Fruit fly (Drosophila melanogaster) whole organism, embryonic: ENCODE data around the gene CG7370.

ENCODE experiments used
- Antp ChIP-seq: fragments of 200-800 bp; sonication (Bioruptor generic); optimal IDR thresholded peaks from 3 replicates; lab custom pipeline; 2016; ENCODE audit warnings: missing biosample characterization, missing genetic modification characterization
- CG10267 ChIP-seq: fragments of 200-800 bp; sonication (Bioruptor generic); optimal IDR thresholded peaks from 2 replicates; lab custom pipeline; 2018; ENCODE audit warnings: missing biosample characterization, mild to moderate bottlenecking, missing genetic modification characterization, moderate library complexity
- CG10565 ChIP-seq: fragments of 200-800 bp; sonication (Bioruptor generic); optimal IDR thresholded peaks from 3 replicates; lab custom pipeline; 2016; ENCODE audit warnings: missing biosample characterization, mild to moderate bottlenecking, missing genetic modification characterization
- CG11398 ChIP-seq: fragments of 200-800 bp; sonication (Bioruptor generic); optimal IDR thresholded peaks from 2 replicates; lab custom pipeline; 2016; ENCODE audit warnings: missing biosample characterization, missing genetic modification characterization
- CG11560 ChIP-seq: fragments of 200-800 bp; sonication (Bioruptor generic); IDR thresholded peaks from 3 replicates; pipeline ENCODE4 v1.3.6; 2022; ENCODE audit warnings: missing biosample characterization, missing genetic modification characterization
- CG12155 ChIP-seq: fragments of 200-800 bp; sonication (Bioruptor generic); optimal IDR thresholded peaks from 3 replicates; lab custom pipeline; 2016; ENCODE audit warnings: missing biosample characterization, missing genetic modification characterization
- CG13296 ChIP-seq: fragments of 200-800 bp; sonication (Bioruptor generic); optimal IDR thresholded peaks from 3 replicates; lab custom pipeline; 2018; ENCODE audit warnings: missing biosample characterization, mild to moderate bottlenecking, missing genetic modification characterization
- CG14014 ChIP-seq: fragments of 200-800 bp; sonication (Bioruptor generic); IDR thresholded peaks from 2 replicates; pipeline ENCODE4 v1.3.6; 2022; ENCODE audit warnings: missing biosample characterization, missing genetic modification characterization
- CG15073 ChIP-seq: fragments of 200-800 bp; sonication (Bioruptor generic); optimal IDR thresholded peaks from 2 replicates; lab custom pipeline; 2016; ENCODE audit warnings: missing biosample characterization, missing genetic modification characterization
- CG18476 ChIP-seq: fragments of 200-800 bp; sonication (Bioruptor generic); optimal IDR thresholded peaks from 2 replicates; lab custom pipeline; 2016; ENCODE audit warnings: missing biosample characterization, mild to moderate bottlenecking, missing genetic modification characterization
- CG30020 ChIP-seq: fragments of 200-800 bp; optimal IDR thresholded peaks from 2 replicates; lab custom pipeline; 2019; ENCODE audit warnings: missing biosample characterization, mild to moderate bottlenecking, missing genetic modification characterization, moderate library complexity
- CG3407 ChIP-seq: fragments of 200-800 bp; sonication (Bioruptor generic); optimal IDR thresholded peaks from 2 replicates; lab custom pipeline; 2018; ENCODE audit warnings: missing biosample characterization, mild to moderate bottlenecking, missing genetic modification characterization
- CG3726 ChIP-seq: fragments of 200-800 bp; sonication (Bioruptor generic); IDR thresholded peaks from 3 replicates; pipeline ENCODE4, ENCODE4 v1.3.6; 2022; ENCODE audit warnings: missing biosample characterization, missing genetic modification characterization
- CG42726 ChIP-seq: fragments of 200-800 bp; sonication (Bioruptor generic); IDR thresholded peaks from 2 replicates; pipeline ENCODE4 v1.3.6; 2022; ENCODE audit warnings: missing biosample characterization, missing genetic modification characterization; ENCODE audit not compliant: partially characterized antibody
- CG4617 ChIP-seq: fragments of 200-800 bp; sonication (Bioruptor generic); optimal IDR thresholded peaks from 3 replicates; lab custom pipeline; 2016; ENCODE audit warnings: missing biosample characterization, missing genetic modification characterization, borderline replicate concordance
- CG5953 ChIP-seq: fragments of 200-800 bp; sonication (Bioruptor generic); IDR thresholded peaks from 2 replicates; pipeline ENCODE4 v1.3.6; 2022; ENCODE audit warnings: missing biosample characterization, missing genetic modification characterization
- CG7987 ChIP-seq: fragments of 200-800 bp; sonication (Bioruptor generic); optimal IDR thresholded peaks from 2 replicates; lab custom pipeline; 2018; ENCODE audit warnings: missing biosample characterization, mild to moderate bottlenecking, missing genetic modification characterization, moderate library complexity
- CG9876 ChIP-seq: fragments of 200-800 bp; sonication (Bioruptor generic); optimal IDR thresholded peaks from 2 replicates; lab custom pipeline; 2016; ENCODE audit warnings: missing biosample characterization, missing genetic modification characterization
- D19B ChIP-seq: fragments of 200-800 bp; sonication (Bioruptor generic); optimal IDR thresholded peaks from 2 replicates; lab custom pipeline; 2017; ENCODE audit warnings: missing biosample characterization, mild to moderate bottlenecking, missing genetic modification characterization
- Dbx ChIP-seq: fragments of 200-800 bp; sonication (Bioruptor generic); IDR thresholded peaks from 3 replicates; pipeline ENCODE4 v1.3.6; 2022; ENCODE audit warnings: missing biosample characterization, missing genetic modification characterization
- Dek ChIP-seq: fragments of 200-800 bp; sonication (Bioruptor generic); optimal IDR thresholded peaks from 3 replicates; lab custom pipeline; 2019; ENCODE audit warnings: missing biosample characterization, mild to moderate bottlenecking, missing genetic modification characterization, moderate library complexity
- ERR ChIP-seq: fragments of 200-800 bp; sonication (Bioruptor generic); optimal IDR thresholded peaks from 2 replicates; lab custom pipeline; 2016; ENCODE audit warnings: missing biosample characterization, missing genetic modification characterization
- Hmr ChIP-seq: fragments of 200-800 bp; sonication (Bioruptor generic); optimal IDR thresholded peaks from 3 replicates; lab custom pipeline; 2017; ENCODE audit warnings: mild to moderate bottlenecking, missing biosample characterization, missing genetic modification reagents, missing genetic modification characterization
- Hr3 ChIP-seq: fragments of 200-800 bp; sonication (Bioruptor generic); optimal IDR thresholded peaks from 3 replicates; lab custom pipeline; 2016; ENCODE audit warnings: missing biosample characterization, missing genetic modification characterization
- Hr39 ChIP-seq: fragments of >200 bp; optimal IDR thresholded peaks from 2 replicates; lab custom pipeline; 2017
- Kr ChIP-seq: fragments of 200-800 bp; sonication (Bioruptor generic); optimal IDR thresholded peaks from 2 replicates; lab custom pipeline; 2017; ENCODE audit warnings: missing biosample characterization, mild to moderate bottlenecking, missing genetic modification characterization
- Lim3 ChIP-seq: fragments of 200-800 bp; sonication (Bioruptor generic); IDR thresholded peaks from 2 replicates; pipeline ENCODE4 v1.3.6; 2022; ENCODE audit warnings: missing biosample characterization, missing genetic modification characterization
- Meics ChIP-seq: fragments of 200-800 bp; sonication (Bioruptor generic); optimal IDR thresholded peaks from 2 replicates; lab custom pipeline; 2017; ENCODE audit warnings: missing biosample characterization, mild to moderate bottlenecking, missing genetic modification characterization
- Neu2 ChIP-seq: fragments of 200-800 bp; sonication (Bioruptor generic); optimal IDR thresholded peaks from 3 replicates; lab custom pipeline; 2016; ENCODE audit warnings: missing biosample characterization, missing genetic modification characterization, borderline replicate concordance
- bab2 ChIP-seq: fragments of 200-800 bp; sonication (Bioruptor generic); optimal IDR thresholded peaks from 2 replicates; lab custom pipeline; 2016; ENCODE audit warnings: missing biosample characterization, missing genetic modification characterization
- gcm2 ChIP-seq: fragments of 200-800 bp; sonication (Bioruptor generic); optimal IDR thresholded peaks from 2 replicates; lab custom pipeline; 2016; ENCODE audit warnings: missing biosample characterization, missing genetic modification characterization
- gsb-n ChIP-seq: fragments of 200-800 bp; sonication (Bioruptor generic); optimal IDR thresholded peaks from 3 replicates; lab custom pipeline; 2018; ENCODE audit warnings: missing biosample characterization, mild to moderate bottlenecking, missing genetic modification characterization
- gt ChIP-seq: fragments of 200-800 bp; sonication (Bioruptor generic); IDR thresholded peaks from 2 replicates; pipeline ENCODE4 v1.3.6; 2022; ENCODE audit warnings: missing biosample characterization, missing genetic modification characterization
- h ChIP-seq: fragments of >200 bp; optimal IDR thresholded peaks from 2 replicates; lab custom pipeline; 2017
- kay ChIP-seq: fragments of 200-800 bp; sonication (Bioruptor generic); optimal IDR thresholded peaks from 2 replicates; lab custom pipeline; 2016; ENCODE audit warnings: missing biosample characterization, missing genetic modification characterization
- ken ChIP-seq: fragments of 200-800 bp; sonication (Bioruptor generic); IDR thresholded peaks from 3 replicates; pipeline ENCODE4 v1.3.6; 2022; ENCODE audit warnings: missing biosample characterization, missing genetic modification characterization
- lmd ChIP-seq: fragments of 200-800 bp; sonication (Bioruptor generic); IDR thresholded peaks from 2 replicates; pipeline ENCODE4 v1.3.6; 2022; ENCODE audit warnings: missing biosample characterization, missing genetic modification characterization
- luna ChIP-seq: fragments of 200-800 bp; sonication (Bioruptor generic); optimal IDR thresholded peaks from 2 replicates; lab custom pipeline; 2016; ENCODE audit warnings: missing biosample characterization, missing genetic modification characterization
- mld ChIP-seq: fragments of 200-800 bp; sonication (Bioruptor generic); IDR thresholded peaks from 3 replicates; pipeline ENCODE4 v1.3.6; 2022; ENCODE audit warnings: missing biosample characterization, missing genetic modification characterization; ENCODE audit not compliant: partially characterized antibody
- org-1 ChIP-seq: fragments of 200-800 bp; sonication (Bioruptor generic); optimal IDR thresholded peaks from 2 replicates; lab custom pipeline; 2017; ENCODE audit warnings: missing biosample characterization, missing genetic modification characterization
- pb ChIP-seq: fragments of 200-800 bp; sonication (Bioruptor generic); optimal IDR thresholded peaks from 3 replicates; lab custom pipeline; 2016; ENCODE audit warnings: missing biosample characterization, missing genetic modification characterization
- prd ChIP-seq, 3 experiments: fragments of >200 bp in 2 of 3; fragments of 200-800 bp in 1 of 3; sonication (Bioruptor generic) in 1 of 3; optimal IDR thresholded peaks in 2 of 3; IDR thresholded peaks in 1 of 3; 2 replicates in 2 of 3; 3 replicates in 1 of 3; pipeline versions ENCODE4 v1.3.6 to Lab custom; 2017 to 2022; ENCODE audit warnings: missing biosample characterization in 1 of 3, missing genetic modification characterization in 1 of 3
- pros ChIP-seq: fragments of 200-800 bp; sonication (Bioruptor generic); optimal IDR thresholded peaks from 3 replicates; lab custom pipeline; 2019; ENCODE audit warnings: missing biosample characterization, mild to moderate bottlenecking, missing genetic modification characterization, moderate library complexity
- salm ChIP-seq: fragments of 200-800 bp; sonication (Bioruptor generic); optimal IDR thresholded peaks from 2 replicates; lab custom pipeline; 2018; ENCODE audit warnings: missing biosample characterization, mild to moderate bottlenecking, missing genetic modification characterization
- schlank ChIP-seq: fragments of 200-800 bp; sonication (Bioruptor generic); optimal IDR thresholded peaks from 2 replicates; lab custom pipeline; 2018; ENCODE audit warnings: missing biosample characterization, mild to moderate bottlenecking, missing genetic modification characterization
- sens-2 ChIP-seq: fragments of 200-800 bp; sonication (Bioruptor generic); IDR thresholded peaks from 2 replicates; pipeline ENCODE4 v1.3.6; 2022; ENCODE audit warnings: missing biosample characterization, missing genetic modification characterization
- shn ChIP-seq: fragments of 200-800 bp; sonication (Bioruptor generic); optimal IDR thresholded peaks from 3 replicates; lab custom pipeline; 2016; ENCODE audit warnings: missing biosample characterization, missing genetic modification characterization
- sim ChIP-seq: fragments of 200-800 bp; sonication (Bioruptor generic); IDR thresholded peaks from 2 replicates; pipeline ENCODE4 v1.3.6; 2022; ENCODE audit warnings: missing biosample characterization, missing genetic modification characterization
- ssp ChIP-seq: fragments of 200-800 bp; sonication (Bioruptor generic); IDR thresholded peaks from 2 replicates; pipeline ENCODE4 v1.3.6; 2022; ENCODE audit warnings: missing biosample characterization, missing genetic modification characterization
- usp ChIP-seq: fragments of >200 bp; optimal IDR thresholded peaks from 2 replicates; lab custom pipeline; 2017; ENCODE audit warnings: missing biosample characterization, missing genetic modification characterization
- zen2 ChIP-seq: fragments of 200-800 bp; sonication (Bioruptor generic); IDR thresholded peaks from 3 replicates; pipeline ENCODE4 v1.3.6; 2022; ENCODE audit warnings: missing biosample characterization, missing genetic modification characterization; ENCODE audit not compliant: partially characterized antibody

CG7370 gene

DNA sequence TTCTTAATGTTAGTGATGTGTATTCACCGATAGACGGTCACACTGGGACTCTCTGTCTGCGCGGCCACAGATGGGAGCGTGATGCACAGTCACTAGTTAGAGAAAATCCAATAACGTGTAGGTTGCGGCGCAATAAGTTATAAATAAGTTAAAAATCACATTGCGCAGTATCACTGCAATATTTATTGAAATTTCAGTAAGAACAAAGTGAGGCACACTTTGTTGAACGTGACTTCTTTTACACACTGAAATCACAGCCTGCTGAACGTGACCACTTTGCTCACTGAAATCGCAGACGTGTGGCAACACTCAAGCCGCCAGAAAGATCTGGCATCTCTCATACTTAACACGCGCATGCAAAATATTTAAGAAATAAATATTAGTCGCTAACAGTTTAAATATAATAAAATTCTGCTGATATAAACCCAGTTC is 41.0 kb upstream of the CG7370 start, which contains the start of the genes CG11247 and Polr2H (continued):
- TF ChIP-seq Dek (tag; lab: Kevin White, UChicago) (peak; percentile 77), Antp (peak; percentile 94), lmd (GFP tag; lab: Robert Waterston, UW) (peak; percentile 94), pb (GFP tag; lab: Kevin White, UChicago) (peak; percentile 86), bab2 (GFP tag; lab: Kevin White, UChicago) (peak; percentile 95), CG5953 (GFP tag; lab: Robert Waterston, UW) (0 out of 2 replicates have a peak, but pooled peaks have one; percentile 62), CG3407 (GFP tag; lab: Kevin White, UChicago) (peak; percentile 50), pros (no peak), prd (optimal IDR thresholded peaks at IDR 0.05; lab: Kevin White, UChicago) (no peak), prd (GFP tag; IDR thresholded peaks at IDR 0.05; lab: Robert Waterston, UW) (peak; percentile 97), CG13296 (GFP tag; lab: Kevin White, UChicago) (peak; percentile 60), Lim3 (GFP tag; lab: Robert Waterston, UW) (peak; percentile 70; the same call in 1 of the 2 replicates), kay (GFP tag; lab: Kevin White, UChicago) (peak; percentile 72), gt (peak; percentile 89), zen2 (GFP tag; lab: Robert Waterston, UW) (peak; percentile 58; the same call in 1 of the 3 replicates), D19B (peak; percentile 67), schlank (tag; lab: Kevin White, UChicago) (peak; percentile 54), CG4617 (peak; percentile 99), CG3726 (peak; percentile 83; the same call in 2 of the 3 replicates), CG10267 (tag; lab: Kevin White, UChicago) (peak; percentile 88), Kr (GFP tag; lab: Kevin White, UChicago) (no peak), CG9876 (GFP tag; lab: Kevin White, UChicago) (peak; percentile 94), mld (GFP tag; lab: Robert Waterston, UW) (no peak), ssp (GFP tag; lab: Robert Waterston, UW) (peak; percentile 93), Hmr (GFP tag; lab: Kevin White, UChicago) (peak; percentile 83), CG11398 (GFP tag; lab: Kevin White, UChicago) (peak; percentile 81), shn (GFP tag; lab: Kevin White, UChicago) (peak; percentile 96), Hr3 (peak; percentile 94), sens-2 (GFP tag; lab: Robert Waterston, UW) (peak; percentile 72; the same call in 1 of the 2 replicates), CG7987 (GFP tag; lab: Kevin White, UChicago) (peak; percentile 55), CG15073 (GFP tag; lab: Kevin White, UChicago) (peak; percentile 40), usp (GFP tag; lab: Kevin White, UChicago) (no peak), gcm2 (GFP tag; lab: Kevin White, UChicago) (peak; percentile 68), CG11560 (tag; lab: Robert Waterston, UW) (peak; percentile 82), CG10565 (GFP tag; lab: Kevin White, UChicago) (peak; percentile 76), org-1 (GFP tag; lab: Kevin White, UChicago) (peak; percentile 62), Meics (peak; percentile 79), CG30020 (tag; lab: Kevin White, UChicago) (peak; percentile 88), salm (peak; percentile 30), ERR (peak; percentile 79), Hr39 (no peak), sim (GFP tag; lab: Robert Waterston, UW) (peak; percentile 70), ken (peak; percentile 95), CG42726 (GFP tag; lab: Robert Waterston, UW) (peak; percentile 38; the same call in 1 of the 2 replicates), CG14014 (GFP tag; lab: Robert Waterston, UW) (peak; percentile 89), Dbx (GFP tag; lab: Robert Waterston, UW) (peak; percentile 93), CG18476 (GFP tag; lab: Kevin White, UChicago) (peak; percentile 85), Neu2 (GFP tag; lab: Kevin White, UChicago) (peak; percentile 81), luna (peak; percentile 84), h (no peak), gsb-n (peak; percentile 72), CG12155 (peak; percentile 91)
